Worm (Caenorhabditis elegans) whole organism, mixed stage, embryonic: ENCODE measurements around the gene F55A11.8.
A peak's percentile ranks its signal among the peaks of the same experiment; 100 is the strongest.

Experiments used
- blmp-1 ChIP-seq: fragments of 150-350 bp; optimal IDR thresholded peaks from 2 replicates; lab custom pipeline; 2014; ENCODE audit warnings: missing biosample characterization, missing genetic modification characterization
- elt-3 ChIP-seq: fragments of 150-350 bp; optimal IDR thresholded peaks from 2 replicates; lab custom pipeline; 2014; ENCODE audit warnings: missing biosample characterization, missing genetic modification characterization
- ham-2 ChIP-seq: fragments of 200-800 bp; sonication (Bioruptor generic); optimal IDR thresholded peaks from 2 replicates; lab custom pipeline; 2018; ENCODE audit warnings: mild to moderate bottlenecking, missing genetic modification characterization, missing compliant biosample characterization
- lin-13 ChIP-seq: fragments of 150-350 bp; optimal IDR thresholded peaks from 2 replicates; lab custom pipeline; 2014; ENCODE audit warnings: missing biosample characterization, missing genetic modification characterization
- lsy-2 ChIP-seq: fragments of 150-350 bp; optimal IDR thresholded peaks from 2 replicates; lab custom pipeline; 2014; ENCODE audit warnings: missing biosample characterization, missing genetic modification characterization
- nhr-12 ChIP-seq: fragments of 150-350 bp; optimal IDR thresholded peaks from 2 replicates; lab custom pipeline; 2014; ENCODE audit warnings: missing biosample characterization, missing genetic modification characterization
- nhr-237 ChIP-seq: fragments of 150-350 bp; optimal IDR thresholded peaks from 2 replicates; lab custom pipeline; 2014; ENCODE audit warnings: missing biosample characterization, missing genetic modification characterization
- nhr-28 ChIP-seq: fragments of 150-350 bp; optimal IDR thresholded peaks from 2 replicates; lab custom pipeline; 2014; ENCODE audit warnings: missing biosample characterization, missing genetic modification characterization
- nhr-76 ChIP-seq: sonication (generic microtip); optimal IDR thresholded peaks from 2 replicates; lab custom pipeline; 2017; ENCODE audit warnings: missing biosample characterization, missing genetic modification characterization
- pha-4 ChIP-seq: fragments of 150-350 bp; optimal IDR thresholded peaks from 2 replicates; lab custom pipeline; 2018; ENCODE audit warnings: missing biosample characterization, missing genetic modification reagents, missing genetic modification characterization
- snpc-4 ChIP-seq: fragments of 150-350 bp; optimal IDR thresholded peaks from 2 replicates; lab custom pipeline; 2014; ENCODE audit warnings: missing biosample characterization, missing genetic modification characterization
- unc-39 ChIP-seq: fragments of 150-350 bp; optimal IDR thresholded peaks from 2 replicates; lab custom pipeline; 2014; ENCODE audit warnings: missing biosample characterization, missing genetic modification characterization
- unc-62 ChIP-seq: fragments of 150-350 bp; optimal IDR thresholded peaks from 2 replicates; lab custom pipeline; 2014; ENCODE audit warnings: missing biosample characterization, missing genetic modification reagents, missing genetic modification characterization
- ztf-11 ChIP-seq: fragments of 150-350 bp; optimal IDR thresholded peaks from 2 replicates; lab custom pipeline; 2014; ENCODE audit warnings: missing biosample characterization, missing genetic modification characterization

ce11 chrV:11802508-11802907 is 14.5 kb downstream of the F55A11.8 start:
- peak; percentile 19 for TF ChIP-seq ham-2 (GFP tag; lab: Kevin White, UChicago)
- no peak for TF ChIP-seq nhr-12
- no peak for TF ChIP-seq ztf-11 (tag; lab: Kevin White, UChicago)
- TF ChIP-seq lin-13 (tag; lab: Kevin White, UChicago), result no peak
- no peak for TF ChIP-seq snpc-4 (tag; lab: Kevin White, UChicago)
- no peak for TF ChIP-seq unc-39 (tag; lab: Kevin White, UChicago)
- TF ChIP-seq unc-62 (GFP tag; lab: Kevin White, UChicago), result no peak
- TF ChIP-seq nhr-237 (tag; lab: Kevin White, UChicago), result no peak
- no peak for TF ChIP-seq nhr-76 (tag; lab: Kevin White, UChicago)
- TF ChIP-seq blmp-1 (tag; lab: Kevin White, UChicago), result peak; percentile 33
- peak; percentile 66 for TF ChIP-seq elt-3 (tag; lab: Kevin White, UChicago)
- no peak for TF ChIP-seq nhr-28 (tag; lab: Kevin White, UChicago)
- TF ChIP-seq pha-4 (tag; lab: Kevin White, UChicago), result no peak
- TF ChIP-seq lsy-2 (tag; lab: Kevin White, UChicago), result no peak
